Worm (Caenorhabditis elegans) whole organism, L4 larva: ENCODE measurements around the gene C14H10.3.
A peak's percentile ranks its signal among the peaks of the same experiment; 100 is the strongest.

Source experiments
- F37D6.2 ChIP-seq: sonication (generic microtip); optimal IDR thresholded peaks from 2 replicates; lab custom pipeline; 2016; ENCODE audit warnings: mild to moderate bottlenecking, missing genetic modification characterization, missing compliant biosample characterization
- R02D3.7 ChIP-seq: fragments of 150-350 bp; sonication (generic microtip); optimal IDR thresholded peaks from 3 replicates; lab custom pipeline; 2014; ENCODE audit warnings: missing biosample characterization, missing genetic modification characterization
- T20F7.1 ChIP-seq: fragments of 200-800 bp; sonication (Bioruptor generic); optimal IDR thresholded peaks from 2 replicates; lab custom pipeline; 2018; ENCODE audit warnings: mild to moderate bottlenecking, missing genetic modification characterization, missing compliant biosample characterization
- ZK337.2 ChIP-seq: fragments of 200-800 bp; sonication (Bioruptor generic); IDR thresholded peaks from 2 replicates; pipeline ENCODE4 v1.3.6; 2022; ENCODE audit warnings: missing genetic modification reagents, missing genetic modification characterization, missing compliant biosample characterization
- aha-1 ChIP-seq: fragments of 150-350 bp; peaks from one replicate; lab custom pipeline; 2014; ENCODE audit warnings: missing biosample characterization, missing genetic modification characterization
- aly-2 ChIP-seq: sonication (generic microtip); optimal IDR thresholded peaks from 2 replicates; lab custom pipeline; 2018; ENCODE audit warnings: missing biosample characterization, missing genetic modification characterization
- ceh-32 ChIP-seq: sonication (generic microtip); optimal IDR thresholded peaks from 2 replicates; lab custom pipeline; 2016; ENCODE audit warnings: mild to moderate bottlenecking, missing genetic modification characterization, missing compliant biosample characterization; ENCODE audit not compliant: poor library complexity
- ces-1 ChIP-seq: fragments of 150-350 bp; sonication (generic microtip); optimal IDR thresholded peaks from 4 replicates; lab custom pipeline; 2014; ENCODE audit warnings: missing biosample characterization, missing genetic modification reagents, missing genetic modification characterization
- ctbp-1 ChIP-seq: fragments of 200-800 bp; sonication (Bioruptor generic); IDR thresholded peaks from 2 replicates; pipeline ENCODE4 v1.3.6; 2022; ENCODE audit warnings: missing genetic modification reagents, missing genetic modification characterization, missing compliant biosample characterization
- daf-16 ChIP-seq, 3 experiments: sonication (generic microtip); optimal IDR thresholded peaks; 2 replicates each; lab custom pipeline; 2016 to 2017; ENCODE audit warnings: missing genetic modification characterization in 3 of 3, missing genetic modification reagents in 3 of 3, mild to moderate bottlenecking in 2 of 3, missing compliant biosample characterization in 2 of 3, missing biosample characterization in 1 of 3, moderate library complexity in 1 of 3
- dmd-9 ChIP-seq: fragments of 200-800 bp; sonication (Bioruptor generic); IDR thresholded peaks from 2 replicates; pipeline ENCODE4 v1.3.6; 2022; ENCODE audit warnings: missing genetic modification reagents, missing genetic modification characterization, missing compliant biosample characterization
- dve-1 ChIP-seq: sonication (generic microtip); optimal IDR thresholded peaks from 2 replicates; lab custom pipeline; 2017; ENCODE audit warnings: antibody characterized with exemption, mild to moderate bottlenecking, missing genetic modification characterization, missing compliant biosample characterization; ENCODE audit not compliant: insufficient read depth
- lim-7 ChIP-seq: fragments of 200-800 bp; sonication (Bioruptor generic); IDR thresholded peaks from 2 replicates; pipeline ENCODE4 v1.3.6; 2022; ENCODE audit warnings: missing genetic modification characterization, missing compliant biosample characterization
- lin-38 ChIP-seq: fragments of 200-800 bp; sonication (Bioruptor generic); IDR thresholded peaks from 2 replicates; pipeline ENCODE4 v1.3.6; 2022; ENCODE audit warnings: missing genetic modification reagents, missing genetic modification characterization, missing compliant biosample characterization
- mxl-2 ChIP-seq: fragments of 200-800 bp; sonication (Bioruptor generic); conservative IDR thresholded peaks from 2 replicates; pipeline ENCODE4 v1.3.6; 2022; ENCODE audit warnings: missing genetic modification reagents, missing genetic modification characterization, missing compliant biosample characterization
- nhr-237 ChIP-seq: sonication (generic microtip); optimal IDR thresholded peaks from 2 replicates; lab custom pipeline; 2017; ENCODE audit warnings: missing biosample characterization, missing genetic modification characterization
- nhr-28 ChIP-seq: fragments of 150-350 bp; optimal IDR thresholded peaks from 2 replicates; lab custom pipeline; 2014; ENCODE audit warnings: missing biosample characterization, missing genetic modification characterization
- nhr-41 ChIP-seq: fragments of 200-800 bp; sonication (Bioruptor generic); IDR thresholded peaks from 2 replicates; pipeline ENCODE4 v1.3.6; 2022; ENCODE audit warnings: missing genetic modification reagents, missing genetic modification characterization, missing compliant biosample characterization
- nhr-42 ChIP-seq: fragments of 200-800 bp; sonication (Bioruptor generic); IDR thresholded peaks from 2 replicates; pipeline ENCODE4 v1.3.6; 2022; ENCODE audit warnings: missing genetic modification characterization, missing compliant biosample characterization
- pha-4 ChIP-seq, 2 experiments: fragments of 150-350 bp in 1 of 2; fragments of 200-800 bp in 1 of 2; sonication (Bioruptor generic) in 1 of 2; IDR thresholded peaks in 1 of 2; optimal IDR thresholded peaks in 1 of 2; 2 replicates each; pipeline versions ENCODE4 v1.3.6 to Lab custom; 2014 to 2022; ENCODE audit warnings: missing genetic modification characterization in 2 of 2, missing genetic modification reagents in 2 of 2, missing biosample characterization in 1 of 2, missing compliant biosample characterization in 1 of 2
- sdz-12 ChIP-seq: fragments of 200-800 bp; sonication (Bioruptor generic); optimal IDR thresholded peaks from 2 replicates; lab custom pipeline; 2018; ENCODE audit warnings: mild to moderate bottlenecking, missing genetic modification characterization, missing compliant biosample characterization
- skn-1 ChIP-seq: fragments of 150-350 bp; optimal IDR thresholded peaks from 2 replicates; lab custom pipeline; 2014; ENCODE audit warnings: missing biosample characterization, missing genetic modification characterization
- snpc-4 ChIP-seq: fragments of 150-350 bp; optimal IDR thresholded peaks from 2 replicates; lab custom pipeline; 2014; ENCODE audit warnings: missing biosample characterization, missing genetic modification characterization
- tag-97 ChIP-seq: fragments of 200-800 bp; sonication (Bioruptor generic); IDR thresholded peaks from 2 replicates; pipeline ENCODE4 v1.3.6; 2022; ENCODE audit warnings: missing genetic modification characterization, missing compliant biosample characterization
- unc-62 ChIP-seq, 3 experiments: fragments of 150-350 bp in 1 of 3; sonication (generic microtip); optimal IDR thresholded peaks in 2 of 3; peaks in 1 of 3; 1 replicate in 1 of 3; 2 replicates in 2 of 3; lab custom pipeline; 2014 to 2017; ENCODE audit warnings: missing biosample characterization in 3 of 3, missing genetic modification characterization in 3 of 3, missing genetic modification reagents in 3 of 3, missing genotype in 1 of 3
- vab-7 ChIP-seq: fragments of 200-800 bp; sonication (Bioruptor generic); IDR thresholded peaks from 2 replicates; pipeline ENCODE4 v1.3.6; 2022; ENCODE audit warnings: missing genetic modification reagents, missing genetic modification characterization, missing compliant biosample characterization
- zip-2 ChIP-seq: fragments of 150-350 bp; optimal IDR thresholded peaks from 2 replicates; lab custom pipeline; 2014; ENCODE audit warnings: missing biosample characterization, missing genetic modification characterization
- ztf-11 ChIP-seq: fragments of 150-350 bp; optimal IDR thresholded peaks from 2 replicates; lab custom pipeline; 2014; ENCODE audit warnings: missing biosample characterization, missing genetic modification characterization

Gene C14H10.3

ce11 chrX:10228094-10228746 lies at the start of gene C14H10.3:
Gene C14H10.3 (minus strand): TSS chrX:10228137.
- peak; percentile 13 for TF ChIP-seq dve-1 (tag; lab: Kevin White, UChicago)
- TF ChIP-seq aly-2 (tag; lab: Kevin White, UChicago) = no peak
- TF ChIP-seq daf-16 (GFP tag; optimal IDR thresholded peaks at IDR 0.05; lab: Kevin White, UChicago) = no peak
- TF ChIP-seq daf-16 (tag; optimal IDR thresholded peaks at IDR 0.05; lab: Kevin White, UChicago) = peak; percentile 65
- TF ChIP-seq dmd-9 (GFP tag; lab: Robert Waterston, UW) = no peak
- peak in 1 of 2 experiments; percentile 28 for TF ChIP-seq unc-62 (GFP tag; optimal IDR thresholded peaks at IDR 0.05 in 1 of 2; lab: Kevin White, UChicago)
- no peak for TF ChIP-seq unc-62 (tag; optimal IDR thresholded peaks at IDR 0.05; lab: Kevin White, UChicago)
- TF ChIP-seq aha-1 (tag; lab: Kevin White, UChicago) = peak; percentile 83
- TF ChIP-seq nhr-28 = peak; percentile 24

ce11 chrX:10277118-10277517 lies 49.2 kb upstream of the C14H10.3 start:
- TF ChIP-seq nhr-28 (peak; percentile 39), snpc-4 (no peak), lim-7 (GFP tag; lab: Robert Waterston, UW) (no peak)

- TF ChIP-seq aha-1 (tag; lab: Kevin White, UChicago) (peak; percentile 93), sdz-12 (GFP tag; lab: Kevin White, UChicago) (no peak), vab-7 (GFP tag; lab: Robert Waterston, UW) (no peak)
Measured at ce11 chrX:10274470-10274869, 46.5 kb upstream of the C14H10.3 start.

ce11 chrX:10273392-10273791 lies 45.5 kb upstream of the C14H10.3 start, which contains the start of gene F41E7.2:
Gene F41E7.2 (plus strand): TSS chrX:10273692.
- TF ChIP-seq lin-38 (GFP tag; lab: Robert Waterston, UW) (no peak), R02D3.7 (tag; lab: Kevin White, UChicago) (no peak), skn-1 (tag; lab: Kevin White, UChicago) (no peak), ceh-32 (no peak), zip-2 (no peak), T20F7.1 (GFP tag; lab: Kevin White, UChicago) (no peak)

ce11 chrX:10262299-10262698 lies 34.4 kb upstream of the C14H10.3 start:
- TF ChIP-seq nhr-42 (no peak), pha-4 (GFP tag; IDR thresholded peaks at IDR 0.05; lab: Robert Waterston, UW) (no peak), pha-4 (tag; optimal IDR thresholded peaks at IDR 0.05; lab: Kevin White, UChicago) (no peak), tag-97 (GFP tag; lab: Robert Waterston, UW) (no peak), ztf-11 (tag; lab: Kevin White, UChicago) (no peak), vab-7 (GFP tag; lab: Robert Waterston, UW) (no peak), F37D6.2 (tag; lab: Kevin White, UChicago) (no peak), ctbp-1 (GFP tag; lab: Robert Waterston, UW) (no peak), ces-1 (GFP tag; lab: Kevin White, UChicago) (no peak), unc-62 (GFP tag; optimal IDR thresholded peaks at IDR 0.05 in 1 of 2; lab: Kevin White, UChicago) (peak in 1 of 2 experiments; percentile 93), unc-62 (tag; optimal IDR thresholded peaks at IDR 0.05; lab: Kevin White, UChicago) (no peak)
- TF ChIP-seq, all 104 proteins: peak for 1

ce11 chrX:10260035-10260434 lies 32.1 kb upstream of the C14H10.3 start, which contains the start of gene C32A9.1:
Gene C32A9.1 (minus strand): TSS chrX:10260135.
- TF ChIP-seq ZK337.2 (GFP tag; lab: Robert Waterston, UW) = no peak
- no peak for TF ChIP-seq nhr-41 (GFP tag; lab: Robert Waterston, UW)
- no peak for TF ChIP-seq mxl-2 (GFP tag; lab: Robert Waterston, UW)
- TF ChIP-seq nhr-237 (tag; lab: Kevin White, UChicago) = no peak
